Worm (Caenorhabditis elegans): ENCODE measurements around the gene Y82E9BR.3.

ce11 chrIII:1384694-1385093 lies 34.3 kb upstream of the Y82E9BR.3 start:
- TF ChIP-seq tbx-11 (GFP tag; IDR thresholded peaks at IDR 0.05) (no peak), flt-1 (GFP tag; IDR thresholded peaks at IDR 0.05) (no peak), scrt-1 (GFP tag; IDR thresholded peaks at IDR 0.05) (no peak), F13C5.2 (tag; optimal IDR thresholded peaks at IDR 0.05) (no peak), ceh-13 (GFP tag; optimal IDR thresholded peaks at IDR 0.05) (no peak), tbx-37 (GFP tag; conservative IDR thresholded peaks at IDR 0.05) (no peak), ama-1 (optimal IDR thresholded peaks at IDR 0.05) (no peak), ceh-36 (tag; optimal IDR thresholded peaks at IDR 0.05) (no peak), tra-4 (tag; optimal IDR thresholded peaks at IDR 0.05) (no peak)

Data from whole organism, early embryonic.